Worm (Caenorhabditis elegans): Measurements from ENCODE around the gene C56G2.15.

- TF ChIP-seq med-1 (GFP tag; optimal IDR thresholded peaks at IDR 0.05; ENCODE audit: insufficient read depth): no peak
- TF ChIP-seq klf-2 (GFP tag; conservative IDR thresholded peaks at IDR 0.05): no peak
Measured at ce11 chrIII:6398124-6398523, 30.4 kb upstream of the C56G2.15 start.

Data from whole organism, midembryonic.